Worm (Caenorhabditis elegans): ENCODE data around the gene T07F8.1.

T07F8.1 gene

ce11 chrII:7111012-7111656, 37.1 kb upstream of the T07F8.1 start:
- TF ChIP-seq hmg-1.1 (GFP tag; IDR thresholded peaks at IDR 0.05): 0 out of 2 replicates have a peak, but pooled peaks have one; percentile 9
- peak; percentile 45 for TF ChIP-seq fkh-10 (GFP tag; optimal IDR thresholded peaks at IDR 0.05)
- TF ChIP-seq lsy-2 (tag; optimal IDR thresholded peaks at IDR 0.05): peak in 1 of 2 experiments; percentile 53
- TF ChIP-seq unc-62 (GFP tag; optimal IDR thresholded peaks at IDR 0.05 in 1 of 2): peak in 1 of 2 experiments; percentile 95
- no peak for TF ChIP-seq unc-62 (tag; optimal IDR thresholded peaks at IDR 0.05)
- no peak for TF ChIP-seq rbr-2 (tag; optimal IDR thresholded peaks at IDR 0.05)

ce11 chrII:7111657-7112049, 36.5 kb upstream of the T07F8.1 start, which contains the start of gene F10E7.5:
Gene F10E7.5, plus strand, starts transcription at chrII:7111978.
- no peak for TF ChIP-seq F49E8.2 (tag; optimal IDR thresholded peaks at IDR 0.05; ENCODE audit: borderline replicate concordance)
- no peak for TF ChIP-seq mdt-29 (GFP tag; IDR thresholded peaks at IDR 0.05)
- TF ChIP-seq php-3 (GFP tag; IDR thresholded peaks at IDR 0.05): no peak
- no peak for TF ChIP-seq daf-8 (GFP tag; IDR thresholded peaks at IDR 0.05)
- TF ChIP-seq hmg-1.1 (GFP tag; IDR thresholded peaks at IDR 0.05): 0 out of 2 replicates have a peak, but pooled peaks have one; percentile 17
- TF ChIP-seq dpl-1 (GFP tag; optimal IDR thresholded peaks at IDR 0.05): peak; percentile 25
- TF ChIP-seq F10B5.3 (tag; optimal IDR thresholded peaks at IDR 0.05): no peak
- TF ChIP-seq T20F7.1 (GFP tag; optimal IDR thresholded peaks at IDR 0.05): peak; percentile 69
- TF ChIP-seq daf-16 (GFP tag; optimal IDR thresholded peaks at IDR 0.05): no peak
- peak; percentile 13 for TF ChIP-seq daf-16 (tag; optimal IDR thresholded peaks at IDR 0.05)
- peak; percentile 7 for TF ChIP-seq hlh-30 (tag; optimal IDR thresholded peaks at IDR 0.05; ENCODE audit: insufficient read depth)
- peak; percentile 72 for TF ChIP-seq mes-2 (tag; optimal IDR thresholded peaks at IDR 0.05; ENCODE audit: poor library complexity, severe bottlenecking)
- no peak for TF ChIP-seq tag-97 (GFP tag; IDR thresholded peaks at IDR 0.05)
- TF ChIP-seq ceh-20 (GFP tag; IDR thresholded peaks at IDR 0.05): no peak
- no peak for TF ChIP-seq dmd-6 (GFP tag; IDR thresholded peaks at IDR 0.05)
- no peak for TF ChIP-seq D1046.2 (GFP tag; IDR thresholded peaks at IDR 0.05)
- no peak for TF ChIP-seq lir-3 (tag; optimal IDR thresholded peaks at IDR 0.05)
- no peak for TF ChIP-seq unc-39 (tag; optimal IDR thresholded peaks at IDR 0.05)
- peak in 1 of 2 experiments; percentile 22 for TF ChIP-seq ZK546.5 (tag; optimal IDR thresholded peaks at IDR 0.05)
- no peak for TF ChIP-seq egl-43 (GFP tag; IDR thresholded peaks at IDR 0.05)
- no peak for TF ChIP-seq lin-29 (GFP tag; IDR thresholded peaks at IDR 0.05)
- TF ChIP-seq unc-62 (GFP tag; optimal IDR thresholded peaks at IDR 0.05 in 1 of 2): no peak
- TF ChIP-seq unc-62 (tag; optimal IDR thresholded peaks at IDR 0.05): no peak
- no peak for TF ChIP-seq aly-2 (tag; optimal IDR thresholded peaks at IDR 0.05)
- TF ChIP-seq ZK337.2 (GFP tag; IDR thresholded peaks at IDR 0.05): no peak
- TF ChIP-seq F44E2.7 (GFP tag; IDR thresholded peaks at IDR 0.05): no peak
- TF ChIP-seq ceh-32 (tag; optimal IDR thresholded peaks at IDR 0.05; ENCODE audit: poor library complexity): no peak
- no peak for TF ChIP-seq ztf-7 (tag; optimal IDR thresholded peaks at IDR 0.05)
- TF ChIP-seq vab-7 (GFP tag; IDR thresholded peaks at IDR 0.05): no peak
- no peak for TF ChIP-seq F26F4.8 (GFP tag; conservative IDR thresholded peaks at IDR 0.05)
- no peak for TF ChIP-seq unc-130 (GFP tag; optimal IDR thresholded peaks at IDR 0.05)
- no peak for TF ChIP-seq lin-15B (tag; optimal IDR thresholded peaks at IDR 0.05)
- TF ChIP-seq daf-12 (tag; optimal IDR thresholded peaks at IDR 0.05): no peak
- no peak for TF ChIP-seq madf-5 (GFP tag; IDR thresholded peaks at IDR 0.05)
- TF ChIP-seq nhr-111 (GFP tag; optimal IDR thresholded peaks at IDR 0.05): no peak
- no peak for TF ChIP-seq dmd-8 (GFP tag; IDR thresholded peaks at IDR 0.05)
- TF ChIP-seq ctbp-1 (GFP tag; IDR thresholded peaks at IDR 0.05): no peak
- TF ChIP-seq snpc-1.2 (GFP tag; IDR thresholded peaks at IDR 0.05): no peak
- TF ChIP-seq fos-1 (tag; optimal IDR thresholded peaks at IDR 0.05): no peak
- TF ChIP-seq hif-1 (tag; optimal IDR thresholded peaks at IDR 0.05): no peak
- TF ChIP-seq ceh-28 (tag; optimal IDR thresholded peaks at IDR 0.05): no peak
- no peak for TF ChIP-seq pqm-1 (tag; optimal IDR thresholded peaks at IDR 0.05)
- TF ChIP-seq spr-1 (tag; optimal IDR thresholded peaks at IDR 0.05): no peak
- no peak for TF ChIP-seq nhr-6 (tag; optimal IDR thresholded peaks at IDR 0.05)
- TF ChIP-seq aha-1 (tag): no peak
- no peak for TF ChIP-seq spr-3 (GFP tag; optimal IDR thresholded peaks at IDR 0.05)
